Fruit fly (Drosophila melanogaster) whole organism, embryonic: ENCODE results near the gene eIF4G2.

ENCODE experiments used
- CG10267 ChIP-seq: fragments of 200-800 bp; sonication (Bioruptor generic); optimal IDR thresholded peaks from 2 replicates; lab custom pipeline; 2018; ENCODE audit warnings: missing biosample characterization, mild to moderate bottlenecking, missing genetic modification characterization, moderate library complexity
- CG10979 ChIP-seq: fragments of 200-800 bp; sonication (Bioruptor generic); optimal IDR thresholded peaks from 2 replicates; lab custom pipeline; 2018; ENCODE audit warnings: missing biosample characterization, mild to moderate bottlenecking, missing genetic modification characterization, moderate library complexity
- CG15601 ChIP-seq: fragments of 200-800 bp; sonication (Bioruptor generic); optimal IDR thresholded peaks from 3 replicates; lab custom pipeline; 2019; ENCODE audit warnings: missing biosample characterization, mild to moderate bottlenecking, missing genetic modification characterization, moderate library complexity
- CG15696 ChIP-seq: fragments of 200-800 bp; sonication (Bioruptor generic); optimal IDR thresholded peaks from 2 replicates; lab custom pipeline; 2019; ENCODE audit warnings: missing biosample characterization, mild to moderate bottlenecking, missing genetic modification characterization, moderate library complexity
- CG17568 ChIP-seq: fragments of 200-800 bp; sonication (Bioruptor generic); optimal IDR thresholded peaks from 2 replicates; lab custom pipeline; 2018; ENCODE audit warnings: missing biosample characterization, mild to moderate bottlenecking, missing genetic modification characterization, moderate library complexity
- CG2120 ChIP-seq: fragments of 200-800 bp; sonication (Bioruptor generic); optimal IDR thresholded peaks from 3 replicates; lab custom pipeline; 2016; ENCODE audit warnings: missing biosample characterization, missing genetic modification characterization
- CG2202 ChIP-seq: fragments of 200-800 bp; sonication (Bioruptor generic); optimal IDR thresholded peaks from 2 replicates; lab custom pipeline; 2018; ENCODE audit warnings: missing biosample characterization, mild to moderate bottlenecking, missing genetic modification characterization
- CG3281 ChIP-seq: fragments of 200-800 bp; sonication (Bioruptor generic); optimal IDR thresholded peaks from 3 replicates; lab custom pipeline; 2017; ENCODE audit warnings: missing biosample characterization, mild to moderate bottlenecking, missing genetic modification characterization
- CG33557 ChIP-seq: fragments of 200-800 bp; sonication (Bioruptor generic); optimal IDR thresholded peaks from 2 replicates; lab custom pipeline; 2019; ENCODE audit warnings: missing biosample characterization, mild to moderate bottlenecking, missing genetic modification characterization, moderate library complexity
- CG3838 ChIP-seq: fragments of 200-800 bp; sonication (Bioruptor generic); optimal IDR thresholded peaks from 3 replicates; lab custom pipeline; 2016; ENCODE audit warnings: missing biosample characterization, missing genetic modification characterization
- CG3995 ChIP-seq: fragments of 200-800 bp; sonication (Bioruptor generic); optimal IDR thresholded peaks from 3 replicates; lab custom pipeline; 2016; ENCODE audit warnings: missing biosample characterization, missing genetic modification characterization
- CG4360 ChIP-seq: fragments of 200-800 bp; sonication (Bioruptor generic); IDR thresholded peaks from 2 replicates; pipeline ENCODE4 v1.3.6; 2022; ENCODE audit warnings: missing biosample characterization, missing genetic modification characterization
- CG4707 ChIP-seq: fragments of 200-800 bp; sonication (Bioruptor generic); optimal IDR thresholded peaks from 2 replicates; lab custom pipeline; 2018; ENCODE audit warnings: missing biosample characterization, mild to moderate bottlenecking, missing genetic modification characterization, moderate library complexity
- CG4730 ChIP-seq: fragments of 200-800 bp; sonication (Bioruptor generic); IDR thresholded peaks from 2 replicates; pipeline ENCODE4 v1.3.6; 2022; ENCODE audit warnings: missing biosample characterization, missing genetic modification characterization
- CG5245 ChIP-seq: fragments of 200-800 bp; sonication (Bioruptor generic); optimal IDR thresholded peaks from 3 replicates; lab custom pipeline; 2016; ENCODE audit warnings: missing biosample characterization, missing genetic modification characterization
- CG6765 ChIP-seq: fragments of 200-800 bp; sonication (Bioruptor generic); optimal IDR thresholded peaks from 3 replicates; lab custom pipeline; 2017; ENCODE audit warnings: missing biosample characterization, mild to moderate bottlenecking, missing genetic modification characterization
- CG7271 ChIP-seq: fragments of 200-800 bp; sonication (Bioruptor generic); optimal IDR thresholded peaks from 2 replicates; lab custom pipeline; 2018; ENCODE audit warnings: missing biosample characterization, mild to moderate bottlenecking, missing genetic modification characterization, moderate library complexity
- CG9727 ChIP-seq: fragments of 200-800 bp; sonication (Bioruptor generic); optimal IDR thresholded peaks from 3 replicates; lab custom pipeline; 2017; ENCODE audit warnings: missing biosample characterization, mild to moderate bottlenecking, missing genetic modification characterization
- Doc3 ChIP-seq: fragments of 200-800 bp; sonication (Bioruptor generic); IDR thresholded peaks from 3 replicates; pipeline ENCODE4 v1.3.6; 2022; ENCODE audit warnings: missing biosample characterization, missing genetic modification characterization; ENCODE audit not compliant: partially characterized antibody
- Fer1 ChIP-seq: fragments of 200-800 bp; sonication (Bioruptor generic); optimal IDR thresholded peaks from 2 replicates; lab custom pipeline; 2017; ENCODE audit warnings: missing biosample characterization, mild to moderate bottlenecking, missing genetic modification characterization
- HLH54F ChIP-seq: fragments of 200-800 bp; sonication (Bioruptor generic); optimal IDR thresholded peaks from 3 replicates; lab custom pipeline; 2016; ENCODE audit warnings: missing biosample characterization, missing genetic modification characterization
- HmgZ ChIP-seq: fragments of 200-800 bp; sonication (Bioruptor generic); optimal IDR thresholded peaks from 2 replicates; lab custom pipeline; 2018; ENCODE audit warnings: missing biosample characterization, mild to moderate bottlenecking, missing genetic modification characterization
- Jarid2 ChIP-seq: fragments of 200-800 bp; sonication (Bioruptor generic); optimal IDR thresholded peaks from 3 replicates; lab custom pipeline; 2017; ENCODE audit warnings: mild to moderate bottlenecking, missing biosample characterization, missing genetic modification reagents, missing genetic modification characterization
- Lpt ChIP-seq: fragments of >200 bp; optimal IDR thresholded peaks from 2 replicates; lab custom pipeline; 2018; ENCODE audit warnings: missing biosample characterization, missing genetic modification characterization
- Max ChIP-seq: fragments of 200-800 bp; sonication (Bioruptor generic); optimal IDR thresholded peaks from 2 replicates; lab custom pipeline; 2016; ENCODE audit warnings: missing biosample characterization, mild to moderate bottlenecking, missing genetic modification characterization
- Meics ChIP-seq: fragments of 200-800 bp; sonication (Bioruptor generic); optimal IDR thresholded peaks from 2 replicates; lab custom pipeline; 2017; ENCODE audit warnings: missing biosample characterization, mild to moderate bottlenecking, missing genetic modification characterization
- NC2α ChIP-seq: fragments of 200-800 bp; sonication (Bioruptor generic); optimal IDR thresholded peaks from 2 replicates; lab custom pipeline; 2016; ENCODE audit warnings: missing biosample characterization, missing genetic modification characterization
- Sox100B ChIP-seq: fragments of 200-800 bp; sonication (Bioruptor generic); optimal IDR thresholded peaks from 3 replicates; lab custom pipeline; 2018; ENCODE audit warnings: missing biosample characterization, mild to moderate bottlenecking, missing genetic modification characterization
- Xbp1 ChIP-seq: fragments of 200-800 bp; sonication (Bioruptor generic); optimal IDR thresholded peaks from 3 replicates; lab custom pipeline; 2016; ENCODE audit warnings: missing biosample characterization, mild to moderate bottlenecking, missing genetic modification characterization
- Xrp1 ChIP-seq: fragments of 200-800 bp; sonication (Bioruptor generic); IDR thresholded peaks from 2 replicates; pipeline ENCODE4 v1.3.6; 2022; ENCODE audit warnings: missing biosample characterization, missing genetic modification characterization
- br ChIP-seq: fragments of >200 bp; optimal IDR thresholded peaks from 2 replicates; lab custom pipeline; 2017
- cad ChIP-seq: fragments of >200 bp; optimal IDR thresholded peaks from 2 replicates; lab custom pipeline; 2017; ENCODE audit warnings: missing biosample characterization, missing genetic modification characterization
- chm ChIP-seq: fragments of 200-800 bp; sonication (Bioruptor generic); IDR thresholded peaks from 2 replicates; pipeline ENCODE4 v1.3.6; 2022; ENCODE audit warnings: missing biosample characterization, missing genetic modification characterization
- chn ChIP-seq: fragments of 200-800 bp; sonication (Bioruptor generic); optimal IDR thresholded peaks from 2 replicates; lab custom pipeline; 2016; ENCODE audit warnings: missing biosample characterization, missing genetic modification characterization
- crc ChIP-seq: fragments of 200-800 bp; sonication (Bioruptor generic); optimal IDR thresholded peaks from 2 replicates; lab custom pipeline; 2016; ENCODE audit warnings: missing biosample characterization, missing genetic modification characterization
- croc ChIP-seq: fragments of 200-800 bp; sonication (Bioruptor generic); conservative IDR thresholded peaks from 3 replicates; pipeline ENCODE4 v1.3.6; 2022; ENCODE audit warnings: missing biosample characterization, missing genetic modification characterization
- crol ChIP-seq: fragments of 200-800 bp; sonication (Bioruptor generic); IDR thresholded peaks from 2 replicates; pipeline ENCODE4 v1.3.6; 2022; ENCODE audit warnings: missing biosample characterization, missing genetic modification characterization
- emc ChIP-seq: fragments of 200-800 bp; sonication (Bioruptor generic); optimal IDR thresholded peaks from 2 replicates; lab custom pipeline; 2016; ENCODE audit warnings: missing biosample characterization, missing genetic modification characterization
- gfzf ChIP-seq: fragments of 200-800 bp; sonication (Bioruptor generic); optimal IDR thresholded peaks from 2 replicates; lab custom pipeline; 2016; ENCODE audit warnings: missing biosample characterization, mild to moderate bottlenecking, missing genetic modification characterization, moderate library complexity
- h ChIP-seq: fragments of >200 bp; optimal IDR thresholded peaks from 2 replicates; lab custom pipeline; 2017
- lilli ChIP-seq: fragments of 200-800 bp; sonication (Bioruptor generic); optimal IDR thresholded peaks from 3 replicates; lab custom pipeline; 2016; ENCODE audit warnings: missing biosample characterization, missing genetic modification characterization
- p53 ChIP-seq: fragments of 200-800 bp; sonication (Bioruptor generic); optimal IDR thresholded peaks from 2 replicates; lab custom pipeline; 2016; ENCODE audit warnings: missing biosample characterization, missing genetic modification characterization
- pros ChIP-seq: fragments of 200-800 bp; sonication (Bioruptor generic); optimal IDR thresholded peaks from 3 replicates; lab custom pipeline; 2019; ENCODE audit warnings: missing biosample characterization, mild to moderate bottlenecking, missing genetic modification characterization, moderate library complexity
- pzg ChIP-seq: fragments of 200-800 bp; sonication (Bioruptor generic); optimal IDR thresholded peaks from 3 replicates; lab custom pipeline; 2018; ENCODE audit warnings: missing biosample characterization, mild to moderate bottlenecking, missing genetic modification characterization, moderate library complexity
- run ChIP-seq: fragments of 200-800 bp; sonication (Bioruptor generic); optimal IDR thresholded peaks from 3 replicates; lab custom pipeline; 2018; ENCODE audit warnings: missing biosample characterization, mild to moderate bottlenecking, missing genetic modification characterization
- shn ChIP-seq: fragments of 200-800 bp; sonication (Bioruptor generic); optimal IDR thresholded peaks from 3 replicates; lab custom pipeline; 2016; ENCODE audit warnings: missing biosample characterization, missing genetic modification characterization
- sim ChIP-seq: fragments of 200-800 bp; sonication (Bioruptor generic); IDR thresholded peaks from 2 replicates; pipeline ENCODE4 v1.3.6; 2022; ENCODE audit warnings: missing biosample characterization, missing genetic modification characterization
- sisA ChIP-seq: fragments of 200-800 bp; sonication (Bioruptor generic); IDR thresholded peaks from 2 replicates; pipeline ENCODE4 v1.3.6; 2022; ENCODE audit warnings: missing biosample characterization, missing genetic modification characterization
- ssp ChIP-seq: fragments of 200-800 bp; sonication (Bioruptor generic); IDR thresholded peaks from 2 replicates; pipeline ENCODE4 v1.3.6; 2022; ENCODE audit warnings: missing biosample characterization, missing genetic modification characterization
- usp ChIP-seq: fragments of >200 bp; optimal IDR thresholded peaks from 2 replicates; lab custom pipeline; 2017; ENCODE audit warnings: missing biosample characterization, missing genetic modification characterization
- vfl ChIP-seq: fragments of 200-800 bp; sonication (Bioruptor generic); optimal IDR thresholded peaks from 2 replicates; lab custom pipeline; 2016; ENCODE audit warnings: missing biosample characterization, missing genetic modification characterization
- zf30C ChIP-seq: fragments of 200-800 bp; sonication (Bioruptor generic); optimal IDR thresholded peaks from 3 replicates; lab custom pipeline; 2018; ENCODE audit warnings: missing biosample characterization, mild to moderate bottlenecking, missing genetic modification characterization

Gene eIF4G2

dm6 chr3R:23772808-23773207, 46.2 kb downstream of the eIF4G2 start, which contains the start of gene tst (continued):
- peak; percentile 74 for TF ChIP-seq run
- TF ChIP-seq usp (GFP tag; lab: Kevin White, UChicago): no peak
- TF ChIP-seq Xbp1 (GFP tag; lab: Kevin White, UChicago): peak; percentile 95
- peak; percentile 88 for TF ChIP-seq HmgZ
- no peak for TF ChIP-seq CG3995 (GFP tag; lab: Kevin White, UChicago)
- TF ChIP-seq shn (GFP tag; lab: Kevin White, UChicago): peak; percentile 31
- no peak for TF ChIP-seq br
- peak; percentile 94 for TF ChIP-seq CG9727 (GFP tag; lab: Kevin White, UChicago)
- peak; percentile 3 for TF ChIP-seq emc
- peak; percentile 78 for TF ChIP-seq CG2202 (tag; lab: Kevin White, UChicago)
- TF ChIP-seq CG4707 (GFP tag; lab: Kevin White, UChicago): no peak
- TF ChIP-seq zf30C (GFP tag; lab: Kevin White, UChicago): no peak
- TF ChIP-seq HLH54F: peak; percentile 53
- no peak for TF ChIP-seq crc (GFP tag; lab: Kevin White, UChicago)
- no peak for TF ChIP-seq Lpt
- TF ChIP-seq chn (GFP tag; lab: Kevin White, UChicago): peak; percentile 63
- TF ChIP-seq Meics (GFP tag; lab: Kevin White, UChicago): peak; percentile 100
- TF ChIP-seq CG33557 (GFP tag; lab: Kevin White, UChicago): peak; percentile 73
- no peak for TF ChIP-seq p53 (GFP tag; lab: Kevin White, UChicago)
- peak; percentile 84 for TF ChIP-seq lilli (GFP tag; lab: Kevin White, UChicago)
- TF ChIP-seq NC2α (GFP tag; lab: Kevin White, UChicago): no peak
- peak; percentile 93 for TF ChIP-seq ssp (GFP tag; lab: Robert Waterston, UW)
- TF ChIP-seq CG3281 (GFP tag; lab: Kevin White, UChicago): peak; percentile 87
- TF ChIP-seq Jarid2 (GFP tag; lab: Kevin White, UChicago): peak; percentile 31
- TF ChIP-seq Doc3 (GFP tag; lab: Robert Waterston, UW): peak; percentile 28; the same call in 1 of the 3 replicates
- peak; percentile 88; the same call in 1 of the 2 replicates for TF ChIP-seq sim (GFP tag; lab: Robert Waterston, UW)
- peak; percentile 82 for TF ChIP-seq Max (GFP tag; lab: Kevin White, UChicago)
- TF ChIP-seq h (lab: Kevin White, UChicago): no peak
- TF ChIP-seq CG4730 (GFP tag; lab: Robert Waterston, UW): peak; percentile 96
- peak; percentile 73 for TF ChIP-seq CG4360 (GFP tag; lab: Robert Waterston, UW)
- TF ChIP-seq CG15696 (tag; lab: Kevin White, UChicago): peak; percentile 90
- TF ChIP-seq sisA (GFP tag; lab: Robert Waterston, UW): peak; percentile 97
- peak; percentile 16 for TF ChIP-seq gfzf (GFP tag; lab: Kevin White, UChicago)
- peak; percentile 53 for TF ChIP-seq crol (GFP tag; lab: Robert Waterston, UW)
- no peak for TF ChIP-seq pros (GFP tag; lab: Kevin White, UChicago)
- peak; percentile 94 for TF ChIP-seq croc (GFP tag; lab: Robert Waterston, UW)
- TF ChIP-seq cad (GFP tag; lab: Kevin White, UChicago): no peak
- TF ChIP-seq CG15601 (tag; lab: Kevin White, UChicago): peak; percentile 85
- TF ChIP-seq CG2120 (GFP tag; lab: Kevin White, UChicago): peak; percentile 85
- TF ChIP-seq CG5245 (GFP tag; lab: Kevin White, UChicago): peak; percentile 83
- TF ChIP-seq CG7271 (tag; lab: Kevin White, UChicago): peak; percentile 87
- peak; percentile 90 for TF ChIP-seq CG10979 (tag; lab: Kevin White, UChicago)
- TF ChIP-seq CG17568 (GFP tag; lab: Kevin White, UChicago): no peak
- peak; percentile 89 for TF ChIP-seq Fer1 (GFP tag; lab: Kevin White, UChicago)
- no peak for TF ChIP-seq CG3838
- TF ChIP-seq CG10267: peak; percentile 89
- TF ChIP-seq Xrp1 (GFP tag; lab: Robert Waterston, UW): peak; percentile 98
- peak; percentile 88 for TF ChIP-seq Sox100B (GFP tag; lab: Kevin White, UChicago)
- peak; percentile 35 for TF ChIP-seq vfl
- peak; percentile 21 for TF ChIP-seq pzg (GFP tag; lab: Kevin White, UChicago)
- TF ChIP-seq CG6765 (GFP tag; lab: Kevin White, UChicago): peak; percentile 72
- peak; percentile 74 for TF ChIP-seq chm (GFP tag; lab: Robert Waterston, UW)
